Worm (Caenorhabditis elegans): Measurements from ENCODE around the gene sta-2.

The sta-2 gene

ce11 chrV:9712418-9713173 is 28.4 kb upstream of the sta-2 start:
- TF ChIP-seq mes-2 (tag; optimal IDR thresholded peaks at IDR 0.05; ENCODE audit: poor library complexity, severe bottlenecking): no peak
- TF ChIP-seq nhr-77 (tag; optimal IDR thresholded peaks at IDR 0.05): peak; percentile 24
- no peak for TF ChIP-seq egl-43 (GFP tag; IDR thresholded peaks at IDR 0.05)
- TF ChIP-seq pqm-1 (tag; optimal IDR thresholded peaks at IDR 0.05): peak; percentile 47
- no peak for TF ChIP-seq nhr-10 (tag; optimal IDR thresholded peaks at IDR 0.05)
- TF ChIP-seq tra-1 (GFP tag; IDR thresholded peaks at IDR 0.05): no peak
- peak; percentile 44 for TF ChIP-seq nhr-28 (tag; optimal IDR thresholded peaks at IDR 0.05)
- TF ChIP-seq dve-1 (tag; optimal IDR thresholded peaks at IDR 0.05; ENCODE audit: insufficient read depth): peak; percentile 33
- TF ChIP-seq zag-1 (tag; optimal IDR thresholded peaks at IDR 0.05): no peak
- no peak for TF ChIP-seq T20F7.1 (GFP tag; optimal IDR thresholded peaks at IDR 0.05)
- peak in 1 of 2 experiments; percentile 93 for TF ChIP-seq unc-62 (GFP tag; optimal IDR thresholded peaks at IDR 0.05 in 1 of 2)
- no peak for TF ChIP-seq unc-62 (tag; optimal IDR thresholded peaks at IDR 0.05)
- TF ChIP-seq zip-2 (tag; optimal IDR thresholded peaks at IDR 0.05): no peak
- TF ChIP-seq daf-16 (GFP tag; optimal IDR thresholded peaks at IDR 0.05): no peak
- TF ChIP-seq daf-16 (tag; optimal IDR thresholded peaks at IDR 0.05): peak; percentile 37
- peak; percentile 87 for TF ChIP-seq php-3 (GFP tag; IDR thresholded peaks at IDR 0.05)
- TF ChIP-seq daf-8 (GFP tag; IDR thresholded peaks at IDR 0.05): no peak
- peak; percentile 67 for TF ChIP-seq aha-1 (tag)

- TF ChIP-seq lir-3 (tag; optimal IDR thresholded peaks at IDR 0.05) (no peak), snpc-1.2 (GFP tag; IDR thresholded peaks at IDR 0.05) (no peak), madf-9 (GFP tag; conservative IDR thresholded peaks at IDR 0.05) (no peak), nhr-102 (tag; optimal IDR thresholded peaks at IDR 0.05) (no peak), pqm-1 (tag; optimal IDR thresholded peaks at IDR 0.05) (no peak), attf-4 (tag; optimal IDR thresholded peaks at IDR 0.05) (no peak), egl-43 (GFP tag; IDR thresholded peaks at IDR 0.05) (no peak), fos-1 (tag; optimal IDR thresholded peaks at IDR 0.05) (no peak), F49E8.2 (tag; optimal IDR thresholded peaks at IDR 0.05; ENCODE audit: borderline replicate concordance) (no peak), vab-7 (GFP tag; IDR thresholded peaks at IDR 0.05) (no peak), lin-1 (GFP tag; IDR thresholded peaks at IDR 0.05) (no peak), skn-1 (tag; optimal IDR thresholded peaks at IDR 0.05) (no peak), lin-15B (tag; optimal IDR thresholded peaks at IDR 0.05) (no peak), F37D6.2 (tag; optimal IDR thresholded peaks at IDR 0.05) (no peak)
These were observed 27.5 kb upstream of the sta-2 start, which contains the start of gene F40F9.10 for ce11 chrV:9713532-9713931. F40F9.10 (minus strand) TSS chrV:9713632.

DNA sequence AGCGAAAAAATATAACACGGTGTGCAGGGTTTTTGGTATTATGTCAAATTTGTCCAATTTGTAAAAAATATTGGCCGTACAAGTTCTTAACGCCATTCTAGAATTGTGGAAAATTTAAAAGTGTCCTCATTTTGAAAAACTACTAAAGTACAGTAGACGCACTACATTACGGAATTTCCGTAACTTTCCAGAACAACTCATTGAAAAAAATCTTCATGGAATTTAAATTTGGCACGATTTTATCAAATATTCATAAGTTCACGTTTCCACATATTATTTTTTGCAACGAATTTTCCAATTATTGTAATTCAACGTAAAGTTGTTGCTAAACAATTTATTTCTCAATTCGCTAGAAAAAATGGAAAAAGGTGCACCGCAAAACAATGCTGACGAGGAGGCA is 26.1 kb upstream of the sta-2 start, which contains the start of gene F40F9.3:
Gene F40F9.3 (plus strand): TSS at position 301 of the 400 bp plus-strand sequence.
- TF ChIP-seq daf-12 (tag; optimal IDR thresholded peaks at IDR 0.05) (no peak), ztf-11 (tag; optimal IDR thresholded peaks at IDR 0.05) (no peak), fos-1 (tag; optimal IDR thresholded peaks at IDR 0.05) (no peak), unc-39 (tag; optimal IDR thresholded peaks at IDR 0.05) (no peak), hlh-30 (tag; optimal IDR thresholded peaks at IDR 0.05; ENCODE audit: insufficient read depth) (no peak), madf-9 (GFP tag; conservative IDR thresholded peaks at IDR 0.05) (no peak), nhr-6 (tag; optimal IDR thresholded peaks at IDR 0.05) (no peak), nhr-25 (tag; optimal IDR thresholded peaks at IDR 0.05; ENCODE audit: borderline replicate concordance, insufficient read depth) (no peak), ceh-32 (tag; optimal IDR thresholded peaks at IDR 0.05; ENCODE audit: poor library complexity) (no peak), ama-1 (optimal IDR thresholded peaks at IDR 0.05) (no peak), ztf-7 (tag; optimal IDR thresholded peaks at IDR 0.05) (no peak)

Data from whole organism, L4 larva.